1 worm cellular context compared by ENCODE assay signal in genomic region chrIII:7720861-7721260, ce11.
TF ChIP-seq lines count a peak whose summit lies in the region.

No protein-coding gene starts in this region.

TF ChIP-seq in whole organism, L1 larva, 84 proteins besides CTCF, POLR2A, EP300 and RAD21 (continued from another document):
- TF ChIP-seq grh-1 (GFP tag; IDR thresholded peaks at IDR 0.05; lab: Robert Waterston, UW): no peak
- TF ChIP-seq efl-3 (GFP tag; optimal IDR thresholded peaks at IDR 0.05; lab: Kevin White, UChicago): no peak
- TF ChIP-seq unc-30 (tag; optimal IDR thresholded peaks at IDR 0.05; lab: Kevin White, UChicago): no peak
- peak; percentile 47 for TF ChIP-seq pax-3 (tag; optimal IDR thresholded peaks at IDR 0.05; lab: Kevin White, UChicago)
- TF ChIP-seq lin-15B (tag; optimal IDR thresholded peaks at IDR 0.05; lab: Kevin White, UChicago): no peak
- TF ChIP-seq lsy-2 (tag; optimal IDR thresholded peaks at IDR 0.05; lab: Kevin White, UChicago): peak; percentile 63 to 75
- no peak for TF ChIP-seq sptf-1 (tag; optimal IDR thresholded peaks at IDR 0.05; lab: Kevin White, UChicago)
- peak; percentile 72 for TF ChIP-seq snu-23 (GFP tag; optimal IDR thresholded peaks at IDR 0.05; lab: Kevin White, UChicago)
- no peak for TF ChIP-seq ztf-4 (tag; optimal IDR thresholded peaks at IDR 0.05; lab: Kevin White, UChicago)
- peak in 1 of 3 experiments; percentile 34 for TF ChIP-seq ceh-82 (tag; optimal IDR thresholded peaks at IDR 0.05; lab: Kevin White, UChicago)
- no peak for TF ChIP-seq nhr-28 (tag; optimal IDR thresholded peaks at IDR 0.05; lab: Kevin White, UChicago)
- peak; percentile 41 for TF ChIP-seq swsn-7 (tag; optimal IDR thresholded peaks at IDR 0.05; lab: Kevin White, UChicago)
- no peak for TF ChIP-seq mab-9 (GFP tag; IDR thresholded peaks at IDR 0.05; lab: Robert Waterston, UW)
- no peak for TF ChIP-seq ceh-90 (tag; optimal IDR thresholded peaks at IDR 0.05; lab: Kevin White, UChicago)
- peak; percentile 34 for TF ChIP-seq lir-3 (tag; optimal IDR thresholded peaks at IDR 0.05; lab: Kevin White, UChicago; ENCODE audit: poor library complexity)
- no peak for TF ChIP-seq egl-27 (tag; optimal IDR thresholded peaks at IDR 0.05; lab: Kevin White, UChicago)
- TF ChIP-seq fkh-10 (GFP tag; optimal IDR thresholded peaks at IDR 0.05; lab: Kevin White, UChicago): no peak
- no peak for TF ChIP-seq aly-2 (tag; optimal IDR thresholded peaks at IDR 0.05; lab: Kevin White, UChicago)
- peak; percentile 18 to 45 (median 36) for TF ChIP-seq dpl-1 (GFP tag; optimal IDR thresholded peaks at IDR 0.05; lab: Kevin White, UChicago)
- peak; percentile 93 for TF ChIP-seq lin-14 (GFP tag; optimal IDR thresholded peaks at IDR 0.05; lab: Kevin White, UChicago)
- peak; percentile 48; the same call in 1 of the 2 replicates for TF ChIP-seq nhr-19 (GFP tag; conservative IDR thresholded peaks at IDR 0.05; lab: Robert Waterston, UW)
- no peak for TF ChIP-seq ceh-8 (GFP tag; optimal IDR thresholded peaks at IDR 0.05; lab: Kevin White, UChicago)
- TF ChIP-seq mdl-1 (tag; optimal IDR thresholded peaks at IDR 0.05; lab: Kevin White, UChicago): peak in 1 of 2 experiments; percentile 50
- no peak for TF ChIP-seq unc-62 (GFP tag; optimal IDR thresholded peaks at IDR 0.05; lab: Kevin White, UChicago)
- TF ChIP-seq nhr-12 (tag; optimal IDR thresholded peaks at IDR 0.05; lab: Kevin White, UChicago): no peak
- TF ChIP-seq fos-1 (tag; optimal IDR thresholded peaks at IDR 0.05; lab: Kevin White, UChicago): no peak
- TF ChIP-seq sup-37 (GFP tag; optimal IDR thresholded peaks at IDR 0.05; lab: Kevin White, UChicago): no peak
- no peak for TF ChIP-seq nhr-85 (tag; lab: Kevin White, UChicago)
- TF ChIP-seq egl-13 (tag; optimal IDR thresholded peaks at IDR 0.05; lab: Kevin White, UChicago): no peak
- peak; percentile 16 for TF ChIP-seq sox-4 (tag; optimal IDR thresholded peaks at IDR 0.05; lab: Kevin White, UChicago)
- no peak for TF ChIP-seq pag-3 (tag; optimal IDR thresholded peaks at IDR 0.05; lab: Kevin White, UChicago; ENCODE audit: borderline replicate concordance, insufficient read depth)
- TF ChIP-seq irx-1 (tag; optimal IDR thresholded peaks at IDR 0.05; lab: Kevin White, UChicago): peak; percentile 35
- no peak for TF ChIP-seq hpl-2 (GFP tag; optimal IDR thresholded peaks at IDR 0.05; lab: Kevin White, UChicago)
- TF ChIP-seq unc-86 (tag; optimal IDR thresholded peaks at IDR 0.05; lab: Kevin White, UChicago): peak; percentile 43
- no peak for TF ChIP-seq blmp-1 (tag; optimal IDR thresholded peaks at IDR 0.05; lab: Kevin White, UChicago)
- peak; percentile 3 to 52 for TF ChIP-seq lin-35 (GFP tag; optimal IDR thresholded peaks at IDR 0.05; lab: Kevin White, UChicago)
